Worm (Caenorhabditis elegans) whole organism, late embryonic: ENCODE data around the gene tmem-132.

Experiments
- ceh-31 ChIP-seq: sonication (generic microtip); optimal IDR thresholded peaks from 2 replicates; lab custom pipeline; 2016; ENCODE audit warnings: missing genetic modification characterization, missing compliant biosample characterization
- elt-2 ChIP-seq: sonication (generic microtip); optimal IDR thresholded peaks from 2 replicates; lab custom pipeline; 2016; ENCODE audit warnings: missing genetic modification reagents, missing genetic modification characterization, missing compliant biosample characterization
- fkh-6 ChIP-seq: sonication (generic microtip); optimal IDR thresholded peaks from 2 replicates; lab custom pipeline; 2016; ENCODE audit warnings: missing genetic modification characterization, missing compliant biosample characterization
- hlh-6 ChIP-seq: sonication (generic microtip); optimal IDR thresholded peaks from 2 replicates; lab custom pipeline; 2016; ENCODE audit warnings: missing genotype, missing genetic modification characterization, missing compliant biosample characterization
- nfya-1 ChIP-seq: sonication (generic microtip); optimal IDR thresholded peaks from 2 replicates; lab custom pipeline; 2017; ENCODE audit warnings: missing genetic modification characterization, mild to moderate bottlenecking, missing compliant biosample characterization, antibody characterized with exemption, moderate library complexity
- nhr-11 ChIP-seq: fragments of 150-350 bp; optimal IDR thresholded peaks from 2 replicates; lab custom pipeline; 2014; ENCODE audit warnings: missing biosample characterization, missing genetic modification characterization
- pha-4 ChIP-seq: fragments of 150-350 bp; optimal IDR thresholded peaks from 2 replicates; lab custom pipeline; 2018; ENCODE audit warnings: missing biosample characterization, missing genetic modification reagents, missing genetic modification characterization
- rnt-1 ChIP-seq: sonication (generic microtip); optimal IDR thresholded peaks from 2 replicates; lab custom pipeline; 2016; ENCODE audit warnings: missing genetic modification characterization, missing compliant biosample characterization
- sox-4 ChIP-seq: sonication (generic microtip); optimal IDR thresholded peaks from 2 replicates; lab custom pipeline; 2017; ENCODE audit warnings: mild to moderate bottlenecking, missing genetic modification characterization, inconsistent platforms, missing compliant biosample characterization

DNA sequence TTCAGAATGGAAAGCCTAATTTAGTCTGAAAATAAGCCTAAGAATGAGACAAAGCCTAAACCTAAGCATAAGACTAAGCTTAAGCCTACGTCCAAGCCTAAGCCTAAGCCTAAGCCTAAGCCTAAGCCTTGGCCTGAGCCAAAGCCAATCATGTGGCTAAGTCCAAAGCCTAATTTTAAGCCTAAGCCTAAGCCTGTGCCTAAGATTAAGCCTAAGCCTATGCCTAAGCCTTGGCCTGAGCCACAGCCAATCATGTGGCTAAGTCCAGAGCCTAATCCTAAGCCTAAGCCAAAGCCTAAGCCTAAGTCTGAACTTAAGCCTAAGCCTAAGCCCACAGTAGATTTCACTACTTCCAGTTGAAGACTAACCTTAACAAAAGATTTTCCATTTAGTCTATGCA, 41.1 kb upstream of the tmem-132 start:
- TF ChIP-seq rnt-1 (tag; lab: Kevin White, UChicago) (no peak), nfya-1 (no peak), ceh-31 (tag; lab: Kevin White, UChicago) (no peak), elt-2 (tag; lab: Kevin White, UChicago) (no peak), hlh-6 (tag; lab: Kevin White, UChicago) (no peak), sox-4 (tag; lab: Kevin White, UChicago) (no peak), pha-4 (tag; lab: Kevin White, UChicago) (no peak), fkh-6 (tag; lab: Kevin White, UChicago) (no peak), nhr-11 (tag; lab: Kevin White, UChicago) (no peak)
